Worm (Caenorhabditis elegans) whole organism, mixed stage, embryonic: Measurements from ENCODE around the gene sun-1.

Experiments used
- blmp-1 ChIP-seq: fragments of 150-350 bp; optimal IDR thresholded peaks from 2 replicates; lab custom pipeline; 2014; ENCODE audit warnings: missing biosample characterization, missing genetic modification characterization
- ces-1 ChIP-seq: fragments of 150-350 bp; optimal IDR thresholded peaks from 2 replicates; lab custom pipeline; 2014; ENCODE audit warnings: missing biosample characterization, missing genetic modification reagents, missing genetic modification characterization
- elt-1 ChIP-seq: sonication (generic microtip); optimal IDR thresholded peaks from 2 replicates; lab custom pipeline; 2017; ENCODE audit warnings: missing genetic modification characterization, mild to moderate bottlenecking, missing compliant biosample characterization, antibody characterized with exemption, moderate library complexity, borderline replicate concordance; ENCODE audit not compliant: insufficient read depth
- mep-1 ChIP-seq: fragments of 150-350 bp; optimal IDR thresholded peaks from 2 replicates; lab custom pipeline; 2017; ENCODE audit warnings: missing biosample characterization, missing genetic modification reagents, missing genetic modification characterization, inconsistent platforms
- nhr-12 ChIP-seq: fragments of 150-350 bp; optimal IDR thresholded peaks from 2 replicates; lab custom pipeline; 2014; ENCODE audit warnings: missing biosample characterization, missing genetic modification characterization
- nhr-28 ChIP-seq: fragments of 150-350 bp; optimal IDR thresholded peaks from 2 replicates; lab custom pipeline; 2014; ENCODE audit warnings: missing biosample characterization, missing genetic modification characterization
- nhr-76 ChIP-seq: sonication (generic microtip); optimal IDR thresholded peaks from 2 replicates; lab custom pipeline; 2017; ENCODE audit warnings: missing biosample characterization, missing genetic modification characterization
- pha-4 ChIP-seq: fragments of 150-350 bp; optimal IDR thresholded peaks from 2 replicates; lab custom pipeline; 2018; ENCODE audit warnings: missing biosample characterization, missing genetic modification reagents, missing genetic modification characterization
- snpc-4 ChIP-seq: fragments of 150-350 bp; optimal IDR thresholded peaks from 2 replicates; lab custom pipeline; 2014; ENCODE audit warnings: missing biosample characterization, missing genetic modification characterization
- sptf-1 ChIP-seq: sonication (generic microtip); optimal IDR thresholded peaks from 2 replicates; lab custom pipeline; 2017; ENCODE audit warnings: mild to moderate bottlenecking, missing genetic modification characterization, moderate library complexity, missing compliant biosample characterization

- TF ChIP-seq snpc-4 (tag; lab: Kevin White, UChicago) (no peak), blmp-1 (no peak), nhr-28 (no peak), nhr-12 (tag; lab: Kevin White, UChicago) (no peak), mep-1 (tag; lab: Kevin White, UChicago) (no peak), sptf-1 (tag; lab: Kevin White, UChicago) (no peak), pha-4 (no peak), ces-1 (GFP tag; lab: Kevin White, UChicago) (no peak), nhr-76 (no peak), elt-1 (tag; lab: Kevin White, UChicago) (no peak)
These were observed 43.2 kb upstream of the sun-1 start, which contains the start of gene dmd-10 for ce11 chrV:13236507-13236906.
